Fruit fly (Drosophila melanogaster) whole organism, embryonic: ENCODE measurements around the gene Rrp1.

Source experiments
- Blimp-1 ChIP-seq: fragments of 200-800 bp; sonication (Bioruptor generic); optimal IDR thresholded peaks from 3 replicates; lab custom pipeline; 2018; ENCODE audit warnings: missing biosample characterization, missing genetic modification characterization, mild to moderate bottlenecking, moderate library complexity, missing genetic modification reagents
- Bteb2 ChIP-seq: fragments of 200-800 bp; sonication (Bioruptor generic); optimal IDR thresholded peaks from 2 replicates; lab custom pipeline; 2016; ENCODE audit warnings: missing biosample characterization, missing genetic modification characterization
- CG12391 ChIP-seq: fragments of 200-800 bp; sonication (Bioruptor generic); optimal IDR thresholded peaks from 3 replicates; lab custom pipeline; 2018; ENCODE audit warnings: missing biosample characterization, mild to moderate bottlenecking, missing genetic modification characterization, moderate library complexity
- CG13287 ChIP-seq: fragments of 200-800 bp; sonication (Bioruptor generic); IDR thresholded peaks from 2 replicates; pipeline ENCODE4 v1.3.6; 2022; ENCODE audit warnings: missing biosample characterization, missing genetic modification characterization; ENCODE audit not compliant: partially characterized antibody
- CG14050 ChIP-seq: fragments of 200-800 bp; sonication (Bioruptor generic); IDR thresholded peaks from 3 replicates; pipeline ENCODE4 v1.3.6; 2022; ENCODE audit warnings: missing biosample characterization, missing genetic modification characterization
- CG2712 ChIP-seq: fragments of 200-800 bp; optimal IDR thresholded peaks from 3 replicates; lab custom pipeline; 2019; ENCODE audit warnings: missing biosample characterization, mild to moderate bottlenecking, missing genetic modification characterization, moderate library complexity
- CG30403 ChIP-seq: fragments of 200-800 bp; sonication (Bioruptor generic); optimal IDR thresholded peaks from 3 replicates; lab custom pipeline; 2016; ENCODE audit warnings: missing biosample characterization, missing genetic modification characterization
- CG32772 ChIP-seq: fragments of 200-800 bp; sonication (Bioruptor generic); IDR thresholded peaks from 2 replicates; pipeline ENCODE4 v1.3.6; 2022; ENCODE audit warnings: missing biosample characterization, missing genetic modification characterization
- CG34224 ChIP-seq: fragments of 200-800 bp; sonication (Bioruptor generic); IDR thresholded peaks from 3 replicates; pipeline ENCODE4 v1.3.6; 2022; ENCODE audit warnings: missing biosample characterization, missing genetic modification characterization; ENCODE audit not compliant: partially characterized antibody
- CG3838 ChIP-seq: fragments of 200-800 bp; sonication (Bioruptor generic); optimal IDR thresholded peaks from 3 replicates; lab custom pipeline; 2016; ENCODE audit warnings: missing biosample characterization, missing genetic modification characterization
- CG42726 ChIP-seq: fragments of 200-800 bp; sonication (Bioruptor generic); IDR thresholded peaks from 2 replicates; pipeline ENCODE4 v1.3.6; 2022; ENCODE audit warnings: missing biosample characterization, missing genetic modification characterization; ENCODE audit not compliant: partially characterized antibody
- CG6254 ChIP-seq: fragments of 200-800 bp; sonication (Bioruptor generic); optimal IDR thresholded peaks from 3 replicates; lab custom pipeline; 2017; ENCODE audit warnings: mild to moderate bottlenecking, missing biosample characterization, missing genetic modification reagents, missing genetic modification characterization
- CG9797 ChIP-seq: fragments of 200-800 bp; sonication (Bioruptor generic); optimal IDR thresholded peaks from 3 replicates; lab custom pipeline; 2018; ENCODE audit warnings: missing biosample characterization, mild to moderate bottlenecking, missing genetic modification characterization
- CoRest ChIP-seq: fragments of 200-800 bp; sonication (Bioruptor generic); optimal IDR thresholded peaks from 3 replicates; lab custom pipeline; 2018; ENCODE audit warnings: missing biosample characterization, mild to moderate bottlenecking, missing genetic modification characterization, moderate library complexity
- Dad ChIP-seq: fragments of 200-800 bp; sonication (Bioruptor generic); optimal IDR thresholded peaks from 3 replicates; lab custom pipeline; 2016; ENCODE audit warnings: missing biosample characterization, missing genetic modification characterization
- Dll ChIP-seq: fragments of 200-800 bp; sonication (Bioruptor generic); IDR thresholded peaks from 4 replicates; pipeline ENCODE4 v1.3.6; 2022; ENCODE audit warnings: missing biosample characterization, missing genetic modification characterization; ENCODE audit not compliant: partially characterized antibody
- Doc2 ChIP-seq: fragments of 200-800 bp; sonication (Bioruptor generic); IDR thresholded peaks from 2 replicates; pipeline ENCODE4 v1.3.6; 2022; ENCODE audit warnings: missing biosample characterization, missing genetic modification characterization
- HLH4C ChIP-seq: fragments of 200-800 bp; sonication (Bioruptor generic); IDR thresholded peaks from 3 replicates; pipeline ENCODE4 v1.3.6; 2022; ENCODE audit warnings: missing biosample characterization, missing genetic modification characterization; ENCODE audit not compliant: partially characterized antibody
- HLH54F ChIP-seq: fragments of 200-800 bp; sonication (Bioruptor generic); optimal IDR thresholded peaks from 3 replicates; lab custom pipeline; 2016; ENCODE audit warnings: missing biosample characterization, missing genetic modification characterization
- Hr51 ChIP-seq, 2 experiments: fragments of 200-800 bp; sonication (Bioruptor generic); optimal IDR thresholded peaks; 2 replicates in 1 of 2; 3 replicates in 1 of 2; lab custom pipeline; 2016 to 2018; ENCODE audit warnings: missing biosample characterization in 2 of 2, missing genetic modification characterization in 2 of 2, mild to moderate bottlenecking in 1 of 2, moderate library complexity in 1 of 2
- MBD-R2 ChIP-seq: fragments of 200-800 bp; sonication (Bioruptor generic); IDR thresholded peaks from 2 replicates; pipeline ENCODE4 v1.3.6; 2022; ENCODE audit warnings: missing biosample characterization, missing genetic modification characterization
- MESR4 ChIP-seq: fragments of 200-800 bp; sonication (Bioruptor generic); optimal IDR thresholded peaks from 2 replicates; lab custom pipeline; 2018; ENCODE audit warnings: missing biosample characterization, mild to moderate bottlenecking, missing genetic modification characterization, moderate library complexity
- MTF-1 ChIP-seq: fragments of 200-800 bp; sonication (Bioruptor generic); optimal IDR thresholded peaks from 2 replicates; lab custom pipeline; 2018; ENCODE audit warnings: missing biosample characterization, mild to moderate bottlenecking, missing genetic modification characterization, borderline replicate concordance
- NfI ChIP-seq: fragments of 200-800 bp; sonication (Bioruptor generic); optimal IDR thresholded peaks from 3 replicates; lab custom pipeline; 2018; ENCODE audit warnings: missing biosample characterization, mild to moderate bottlenecking, missing genetic modification characterization, moderate library complexity
- Opbp ChIP-seq: fragments of 200-800 bp; sonication (Bioruptor generic); IDR thresholded peaks from 3 replicates; pipeline ENCODE4 v1.3.6; 2022; ENCODE audit warnings: missing biosample characterization, missing genetic modification characterization; ENCODE audit not compliant: partially characterized antibody
- Scr ChIP-seq: fragments of 200-800 bp; sonication (Bioruptor generic); IDR thresholded peaks from 2 replicates; pipeline ENCODE4 v1.3.6; 2022; ENCODE audit warnings: missing biosample characterization, missing genetic modification characterization; ENCODE audit not compliant: partially characterized antibody
- az2 ChIP-seq: fragments of 200-800 bp; sonication (Bioruptor generic); optimal IDR thresholded peaks from 3 replicates; lab custom pipeline; 2016; ENCODE audit warnings: missing biosample characterization, missing genetic modification characterization
- croc ChIP-seq: fragments of 200-800 bp; sonication (Bioruptor generic); conservative IDR thresholded peaks from 3 replicates; pipeline ENCODE4 v1.3.6; 2022; ENCODE audit warnings: missing biosample characterization, missing genetic modification characterization
- fd64A ChIP-seq: fragments of 200-800 bp; sonication (Bioruptor generic); optimal IDR thresholded peaks from 3 replicates; lab custom pipeline; 2018; ENCODE audit warnings: missing biosample characterization, mild to moderate bottlenecking, missing genetic modification characterization
- fu2 ChIP-seq: fragments of 200-800 bp; sonication (Bioruptor generic); optimal IDR thresholded peaks from 2 replicates; lab custom pipeline; 2016; ENCODE audit warnings: missing biosample characterization, missing genetic modification characterization
- gcm ChIP-seq: fragments of 200-800 bp; sonication (Bioruptor generic); optimal IDR thresholded peaks from 2 replicates; lab custom pipeline; 2019; ENCODE audit warnings: missing biosample characterization, mild to moderate bottlenecking, missing genetic modification characterization, moderate library complexity
- hb ChIP-seq: fragments of 200-800 bp; sonication (Bioruptor generic); IDR thresholded peaks from 3 replicates; pipeline ENCODE4 v1.3.6; 2022; ENCODE audit warnings: missing biosample characterization, missing genetic modification characterization; ENCODE audit not compliant: partially characterized antibody
- hbn ChIP-seq: fragments of 200-800 bp; sonication (Bioruptor generic); IDR thresholded peaks from 2 replicates; pipeline ENCODE4 v1.3.6; 2022; ENCODE audit warnings: missing biosample characterization, missing genetic modification characterization; ENCODE audit not compliant: partially characterized antibody
- inv ChIP-seq: fragments of 200-800 bp; sonication (Bioruptor generic); IDR thresholded peaks from 2 replicates; pipeline ENCODE4 v1.3.6; 2022; ENCODE audit warnings: missing biosample characterization, missing genetic modification characterization; ENCODE audit not compliant: partially characterized antibody
- jigr1 ChIP-seq: fragments of 200-800 bp; sonication (Bioruptor generic); IDR thresholded peaks from 3 replicates; pipeline ENCODE4 v1.3.6; 2022; ENCODE audit warnings: missing biosample characterization, missing genetic modification characterization
- lola ChIP-seq, 3 experiments: fragments of >200 bp in 2 of 3; fragments of 200-800 bp in 1 of 3; sonication (Bioruptor generic) in 1 of 3; optimal IDR thresholded peaks; 2 replicates each; lab custom pipeline; 2017 to 2019; ENCODE audit warnings: missing biosample characterization in 3 of 3, missing genetic modification characterization in 3 of 3, mild to moderate bottlenecking in 1 of 3, moderate library complexity in 1 of 3
- nmo ChIP-seq: fragments of 200-800 bp; sonication (Bioruptor generic); optimal IDR thresholded peaks from 2 replicates; lab custom pipeline; 2018; ENCODE audit warnings: missing biosample characterization, mild to moderate bottlenecking, missing genetic modification characterization, moderate library complexity
- onecut ChIP-seq: fragments of 200-800 bp; sonication (Bioruptor generic); IDR thresholded peaks from 2 replicates; pipeline ENCODE4 v1.3.6; 2022; ENCODE audit warnings: missing biosample characterization, missing genetic modification characterization
- pzg ChIP-seq: fragments of 200-800 bp; sonication (Bioruptor generic); optimal IDR thresholded peaks from 3 replicates; lab custom pipeline; 2018; ENCODE audit warnings: missing biosample characterization, mild to moderate bottlenecking, missing genetic modification characterization, moderate library complexity
- row ChIP-seq: fragments of 200-800 bp; sonication (Bioruptor generic); IDR thresholded peaks from 3 replicates; pipeline ENCODE4 v1.3.6; 2022; ENCODE audit warnings: missing biosample characterization, missing genetic modification characterization
- salm ChIP-seq: fragments of 200-800 bp; sonication (Bioruptor generic); optimal IDR thresholded peaks from 2 replicates; lab custom pipeline; 2018; ENCODE audit warnings: missing biosample characterization, mild to moderate bottlenecking, missing genetic modification characterization
- slbo ChIP-seq: fragments of 200-800 bp; sonication (Bioruptor generic); IDR thresholded peaks from 2 replicates; pipeline ENCODE4 v1.3.6; 2022; ENCODE audit warnings: missing biosample characterization, missing genetic modification characterization
- slp2 ChIP-seq: fragments of 200-800 bp; sonication (Bioruptor generic); optimal IDR thresholded peaks from 2 replicates; lab custom pipeline; 2016; ENCODE audit warnings: missing biosample characterization, missing genetic modification characterization
- sr ChIP-seq: fragments of 200-800 bp; sonication (Bioruptor generic); IDR thresholded peaks from 3 replicates; pipeline ENCODE4 v1.3.6; 2022; ENCODE audit warnings: missing biosample characterization, missing genetic modification characterization
- trem ChIP-seq: fragments of 200-800 bp; optimal IDR thresholded peaks from 3 replicates; lab custom pipeline; 2019; ENCODE audit warnings: missing biosample characterization, mild to moderate bottlenecking, missing genetic modification characterization, moderate library complexity
- unc-4 ChIP-seq: fragments of 200-800 bp; sonication (Bioruptor generic); IDR thresholded peaks from 2 replicates; pipeline ENCODE4 v1.3.6; 2022; ENCODE audit warnings: missing biosample characterization, missing genetic modification characterization; ENCODE audit not compliant: partially characterized antibody
- vnd ChIP-seq: fragments of 200-800 bp; sonication (Bioruptor generic); IDR thresholded peaks from 3 replicates; pipeline ENCODE4 v1.3.6; 2022; ENCODE audit warnings: missing biosample characterization, missing genetic modification characterization; ENCODE audit not compliant: partially characterized antibody
- zfh2 ChIP-seq: fragments of 200-800 bp; sonication (Bioruptor generic); optimal IDR thresholded peaks from 2 replicates; lab custom pipeline; 2016; ENCODE audit warnings: missing biosample characterization, missing genetic modification characterization

Rrp1 gene

DNA sequence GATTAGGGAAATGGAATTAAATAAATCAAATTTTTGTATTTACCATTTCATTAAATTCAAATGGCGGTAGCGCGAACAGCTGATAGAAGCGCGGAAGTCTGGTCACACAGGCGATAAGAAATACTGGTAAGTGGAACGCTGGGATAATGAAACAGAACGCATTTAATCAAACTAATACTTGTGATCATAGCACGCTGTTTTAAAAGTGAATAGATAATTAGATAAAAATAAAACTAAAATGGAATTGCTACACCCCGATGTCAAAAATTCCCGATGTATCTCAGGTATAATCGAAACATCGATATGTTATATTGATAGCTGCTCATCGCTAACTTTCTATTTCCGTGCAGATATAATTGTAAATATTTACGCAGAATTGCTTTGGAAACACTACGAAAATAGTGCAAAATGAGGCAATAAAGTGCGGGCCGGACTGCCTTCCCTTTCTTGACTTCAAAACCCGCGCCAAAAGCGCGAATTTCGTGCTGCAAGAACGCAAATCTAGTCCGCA lies 20.4 kb upstream of the Rrp1 start, which contains the start of the genes okr and CG3558 (continued):
- TF ChIP-seq CG32772 (GFP tag; lab: Robert Waterston, UW) (no peak), onecut (no peak), CG13287 (GFP tag; lab: Robert Waterston, UW) (peak; percentile 90), CG3838 (GFP tag; lab: Kevin White, UChicago) (no peak), salm (no peak), croc (GFP tag; lab: Robert Waterston, UW) (no peak), lola (GFP tag; optimal IDR thresholded peaks at IDR 0.05; lab: Kevin White, UChicago) (peak in 1 of 3 experiments; percentile 7), trem (tag; lab: Kevin White, UChicago) (peak; percentile 91), CG14050 (GFP tag; lab: Robert Waterston, UW) (no peak), Bteb2 (GFP tag; lab: Kevin White, UChicago) (peak; percentile 32), az2 (GFP tag; lab: Kevin White, UChicago) (no peak), HLH4C (GFP tag; lab: Robert Waterston, UW) (peak; percentile 78), zfh2 (GFP tag; lab: Kevin White, UChicago) (no peak), row (GFP tag; lab: Robert Waterston, UW) (peak; percentile 47; the same call in 2 of the 3 replicates), inv (GFP tag; lab: Robert Waterston, UW) (peak; percentile 72), hb (GFP tag; lab: Robert Waterston, UW) (peak; percentile 66; the same call in 2 of the 3 replicates), Dad (GFP tag; lab: Kevin White, UChicago) (no peak), CG34224 (peak; percentile 94), Doc2 (GFP tag; lab: Robert Waterston, UW) (no peak), hbn (GFP tag; lab: Robert Waterston, UW) (peak; percentile 80), HLH54F (no peak), CG30403 (GFP tag; lab: Kevin White, UChicago) (no peak), nmo (GFP tag; lab: Kevin White, UChicago) (peak; percentile 39), CG2712 (tag; lab: Kevin White, UChicago) (no peak), Hr51 (GFP tag; optimal IDR thresholded peaks at IDR 0.05; lab: Kevin White, UChicago) (no peak), gcm (no peak), slp2 (no peak), pzg (GFP tag; lab: Kevin White, UChicago) (peak; percentile 71), MTF-1 (GFP tag; lab: Kevin White, UChicago) (no peak), Blimp-1 (GFP tag; lab: Kevin White, UChicago) (peak; percentile 73), MESR4 (peak; percentile 72), Dll (GFP tag; lab: Robert Waterston, UW) (peak; percentile 93), fu2 (GFP tag; lab: Kevin White, UChicago) (no peak), CG12391 (peak; percentile 9), CG6254 (peak; percentile 0), CG9797 (peak; percentile 83), sr (GFP tag; lab: Robert Waterston, UW) (no peak), Scr (peak; percentile 87), Opbp (GFP tag; lab: Robert Waterston, UW) (peak; percentile 69; the same call in 2 of the 3 replicates), vnd (GFP tag; lab: Robert Waterston, UW) (peak; percentile 76), slbo (GFP tag; lab: Robert Waterston, UW) (no peak), MBD-R2 (GFP tag; lab: Robert Waterston, UW) (peak; percentile 80), CoRest (tag; lab: Kevin White, UChicago) (no peak), fd64A (peak; percentile 29), CG42726 (GFP tag; lab: Robert Waterston, UW) (no peak; the same call in 1 of the 2 replicates), jigr1 (no peak), unc-4 (GFP tag; lab: Robert Waterston, UW) (peak; percentile 91), NfI (no peak)
